Worm (Caenorhabditis elegans): Measurements from ENCODE around the gene F20D12.12.

DNA sequence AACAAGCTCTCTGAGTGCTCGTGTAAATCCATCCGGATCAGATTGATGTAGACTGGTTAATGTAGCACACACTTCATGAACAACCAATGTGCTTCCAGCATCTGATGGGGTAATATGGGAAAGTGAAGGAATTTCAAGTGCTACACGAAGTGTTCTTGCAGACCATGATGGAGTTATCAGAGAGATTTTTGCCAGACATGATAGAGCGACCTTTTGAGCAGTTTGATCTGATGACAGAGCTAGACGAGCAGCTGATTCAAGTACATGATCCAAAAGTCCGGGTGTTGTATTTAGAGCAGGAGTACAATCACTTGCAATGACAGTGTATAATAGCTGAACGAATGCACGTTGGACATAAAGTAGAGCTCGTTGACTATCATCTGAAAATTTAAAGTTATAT is 29.4 kb upstream of the F20D12.12 start:
- TF ChIP-seq nhr-12 (tag; optimal IDR thresholded peaks at IDR 0.05) (no peak), unc-62 (GFP tag; optimal IDR thresholded peaks at IDR 0.05) (no peak), nhr-237 (tag; optimal IDR thresholded peaks at IDR 0.05) (no peak), pha-4 (tag; optimal IDR thresholded peaks at IDR 0.05) (no peak), lsy-2 (tag; optimal IDR thresholded peaks at IDR 0.05) (no peak), snpc-4 (tag; optimal IDR thresholded peaks at IDR 0.05) (no peak), ces-1 (GFP tag; optimal IDR thresholded peaks at IDR 0.05) (no peak), nhr-76 (tag; optimal IDR thresholded peaks at IDR 0.05) (no peak), lin-13 (tag; optimal IDR thresholded peaks at IDR 0.05) (no peak), hlh-1 (tag; optimal IDR thresholded peaks at IDR 0.05) (no peak), unc-120 (tag; optimal IDR thresholded peaks at IDR 0.05; ENCODE audit: poor library complexity, severe bottlenecking) (no peak), mep-1 (tag; optimal IDR thresholded peaks at IDR 0.05) (no peak)
